Fruit fly (Drosophila melanogaster): ENCODE measurements around the gene dsx-c73A.

The dsx-c73A gene

DNA sequence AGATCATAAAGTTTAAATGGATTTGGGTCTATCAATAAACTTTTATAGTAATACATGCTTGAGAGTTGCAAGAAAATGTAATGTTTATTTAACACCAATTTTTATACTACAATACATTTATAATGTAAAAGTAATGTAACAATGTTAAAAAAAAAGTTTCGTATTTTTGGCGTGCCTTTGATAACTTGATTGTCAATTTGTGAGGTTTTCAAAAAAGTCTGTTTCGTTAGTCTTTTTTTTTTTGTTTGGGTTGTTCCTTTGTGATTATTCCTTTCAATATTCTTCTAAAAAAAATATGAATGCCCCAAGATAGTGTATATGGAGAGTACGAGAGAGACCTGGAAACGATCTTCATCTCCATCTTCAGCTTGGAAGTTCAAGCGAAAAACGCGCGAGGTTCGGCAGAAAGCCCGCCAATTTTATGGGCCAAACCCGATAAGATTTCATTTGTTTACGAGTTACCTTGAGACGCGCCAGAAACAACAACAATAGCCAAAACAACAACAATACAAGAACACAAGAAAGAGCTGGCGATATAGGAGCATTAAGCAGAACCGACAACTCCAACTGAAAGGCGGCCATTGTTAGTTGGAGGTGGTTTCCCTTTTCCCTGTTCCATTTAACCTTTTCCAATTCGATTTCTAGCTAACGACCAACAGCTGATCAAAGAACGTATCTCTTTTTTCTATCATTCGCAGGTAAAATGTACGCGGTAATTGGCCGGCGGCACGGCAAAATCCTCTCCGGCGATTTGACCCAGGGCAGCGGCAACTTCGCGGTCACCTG, 33.2 kb upstream of the dsx-c73A start:
- TF ChIP-seq CG17801 (GFP tag; optimal IDR thresholded peaks at IDR 0.05; ENCODE audit: partially characterized antibody) = no peak

DNA sequence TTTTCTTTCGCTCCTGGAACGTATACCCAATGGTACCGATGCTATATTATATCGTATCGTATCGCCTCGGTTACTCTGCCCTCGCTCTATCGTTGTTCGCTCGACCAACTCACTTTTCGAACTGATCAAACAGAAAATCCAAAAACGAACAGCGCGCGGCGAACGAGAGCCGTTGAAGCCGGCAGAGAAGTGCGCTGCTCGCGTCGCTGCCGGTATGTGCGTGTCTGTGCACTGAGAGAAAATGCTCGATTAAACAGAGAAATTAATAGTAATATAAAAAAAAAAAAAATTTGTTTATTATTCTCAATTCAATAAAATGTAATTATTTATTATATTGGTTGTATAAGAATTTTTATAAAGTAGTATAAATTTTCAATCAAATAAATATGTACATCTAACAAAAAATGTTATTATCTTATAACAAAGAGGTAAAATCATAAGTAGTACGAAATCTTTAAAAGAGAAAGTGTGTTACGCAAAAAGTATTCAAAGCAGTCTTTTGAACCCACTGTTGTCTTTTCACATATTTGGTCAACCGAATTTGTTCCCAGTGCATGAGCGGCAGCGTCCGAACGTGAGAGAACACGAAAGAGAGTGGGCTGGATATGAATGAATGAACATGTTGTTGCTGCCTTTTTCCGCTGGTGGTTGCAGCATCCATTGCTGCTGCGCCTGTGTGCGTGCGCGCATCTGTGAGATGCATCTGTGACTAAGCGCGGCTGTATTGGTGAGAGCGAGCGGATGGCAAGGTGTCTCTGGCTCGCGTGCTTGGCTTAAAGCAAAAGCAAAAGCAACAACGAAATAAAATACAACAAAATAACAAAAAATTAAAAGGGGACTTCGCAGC, 32.0 kb upstream of the dsx-c73A start, which contains the start of gene aos:
Gene aos (minus strand): TSS at position 127 of the 847 bp plus-strand sequence.
- peak; percentile 75 for TF ChIP-seq CG17801 (GFP tag; optimal IDR thresholded peaks at IDR 0.05; ENCODE audit: partially characterized antibody)

DNA sequence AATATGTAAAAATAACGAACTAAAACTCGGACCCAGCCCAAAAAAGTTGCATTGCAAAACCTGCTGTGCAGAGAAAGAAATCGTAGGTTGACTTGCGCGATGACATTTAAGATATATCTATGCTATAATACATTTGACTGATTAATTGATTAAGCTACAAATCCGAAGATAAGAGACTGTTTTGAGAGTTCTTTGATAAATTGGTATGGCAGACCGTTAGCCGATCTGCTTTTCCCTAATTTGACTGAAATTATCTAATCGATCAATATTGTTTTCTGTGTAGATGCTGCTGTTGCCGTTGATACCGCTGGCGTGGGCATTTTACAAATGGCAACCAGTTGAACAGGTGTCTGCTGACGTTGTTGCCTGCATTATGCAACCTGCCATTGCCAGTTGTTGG, 30.4 kb upstream of the dsx-c73A start:
- TF ChIP-seq CG17801 (GFP tag; optimal IDR thresholded peaks at IDR 0.05; ENCODE audit: partially characterized antibody) = no peak

DNA sequence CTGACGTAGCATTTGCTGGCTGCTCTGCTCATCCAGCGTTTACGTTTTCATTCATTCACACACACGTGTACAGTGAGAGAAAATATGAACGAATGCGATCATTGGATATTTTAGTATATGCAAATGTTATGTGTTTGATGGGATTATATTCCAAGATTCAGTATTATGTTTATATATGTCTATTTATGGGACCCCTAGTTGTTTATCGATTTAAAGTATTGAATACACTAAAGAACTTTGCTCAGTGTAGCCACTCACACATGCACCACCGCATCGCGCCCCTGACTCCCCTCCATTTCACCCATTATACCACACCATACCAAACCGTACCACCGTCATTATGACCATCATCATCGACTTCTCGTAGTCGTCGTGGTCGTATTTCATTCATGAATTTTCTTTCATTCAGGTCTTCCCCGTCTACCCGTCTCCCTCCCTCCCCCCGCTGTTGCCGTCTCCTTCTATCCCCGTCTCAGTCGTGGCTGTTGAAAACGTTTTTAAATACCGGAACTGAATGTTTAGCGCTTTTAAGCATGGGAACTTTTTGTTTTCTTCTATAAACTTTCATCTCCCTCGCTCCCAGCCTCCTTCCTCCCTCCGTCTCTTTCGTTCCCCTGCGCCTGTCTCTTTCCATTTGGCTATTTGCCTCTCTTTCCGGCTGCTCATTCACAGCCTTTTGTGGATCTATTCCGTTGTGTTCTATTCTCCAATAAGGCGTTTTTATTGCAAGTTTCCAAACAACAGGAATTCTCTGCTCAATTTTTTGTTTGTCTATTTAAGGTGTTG, 28.8 kb upstream of the dsx-c73A start:
- peak; percentile 86 for TF ChIP-seq CG17801 (GFP tag; optimal IDR thresholded peaks at IDR 0.05; ENCODE audit: partially characterized antibody)

DNA sequence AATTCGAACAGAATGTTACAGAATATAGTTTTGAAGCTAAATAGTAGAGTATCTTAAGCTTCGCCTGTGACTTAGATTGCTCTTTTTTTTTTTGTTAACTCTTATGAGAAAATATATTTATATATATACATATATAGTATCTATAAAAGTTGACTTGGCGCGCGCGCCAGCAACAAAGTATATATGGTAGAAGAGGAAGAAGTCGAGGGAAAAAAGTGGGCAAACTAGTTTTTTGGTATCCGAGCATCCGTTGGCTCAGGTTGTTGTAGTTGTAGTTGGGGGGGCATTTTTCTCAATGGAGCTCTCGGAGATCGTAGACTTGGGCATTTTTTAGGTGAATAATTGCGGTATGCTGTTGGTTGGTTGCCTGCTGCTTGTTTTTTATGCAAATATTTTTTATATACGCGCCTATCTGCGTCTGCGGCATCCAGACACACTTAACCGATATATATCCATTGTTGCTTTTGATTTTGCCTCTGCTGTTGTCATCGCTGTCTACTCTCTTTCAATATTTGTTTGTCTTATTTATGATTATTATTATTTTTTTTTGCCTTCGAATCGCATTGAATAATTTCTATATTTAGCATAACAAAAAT, 26.9 kb upstream of the dsx-c73A start:
- TF ChIP-seq CG17801 (GFP tag; optimal IDR thresholded peaks at IDR 0.05; ENCODE audit: partially characterized antibody) = no peak

DNA sequence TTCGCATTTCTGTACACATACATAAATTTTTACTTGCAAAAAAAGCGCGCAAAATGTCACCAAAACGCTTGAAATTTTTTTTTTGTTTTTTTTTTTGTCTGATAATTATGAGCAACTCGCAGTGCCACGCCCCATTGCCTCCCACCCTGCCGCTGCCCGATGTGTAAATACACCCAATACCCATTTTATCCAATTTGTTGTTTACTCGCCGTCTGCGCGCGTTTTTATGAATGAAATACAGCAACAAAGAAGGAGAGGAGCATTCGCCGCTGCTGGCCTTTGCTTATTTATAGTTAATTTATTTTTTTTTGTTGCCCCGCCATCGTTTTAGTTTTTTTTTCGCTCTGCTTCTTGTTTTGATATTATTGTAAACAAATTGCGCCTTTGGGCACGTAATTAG, 26.0 kb upstream of the dsx-c73A start:
- TF ChIP-seq CG17801 (GFP tag; optimal IDR thresholded peaks at IDR 0.05; ENCODE audit: partially characterized antibody) = no peak

DNA sequence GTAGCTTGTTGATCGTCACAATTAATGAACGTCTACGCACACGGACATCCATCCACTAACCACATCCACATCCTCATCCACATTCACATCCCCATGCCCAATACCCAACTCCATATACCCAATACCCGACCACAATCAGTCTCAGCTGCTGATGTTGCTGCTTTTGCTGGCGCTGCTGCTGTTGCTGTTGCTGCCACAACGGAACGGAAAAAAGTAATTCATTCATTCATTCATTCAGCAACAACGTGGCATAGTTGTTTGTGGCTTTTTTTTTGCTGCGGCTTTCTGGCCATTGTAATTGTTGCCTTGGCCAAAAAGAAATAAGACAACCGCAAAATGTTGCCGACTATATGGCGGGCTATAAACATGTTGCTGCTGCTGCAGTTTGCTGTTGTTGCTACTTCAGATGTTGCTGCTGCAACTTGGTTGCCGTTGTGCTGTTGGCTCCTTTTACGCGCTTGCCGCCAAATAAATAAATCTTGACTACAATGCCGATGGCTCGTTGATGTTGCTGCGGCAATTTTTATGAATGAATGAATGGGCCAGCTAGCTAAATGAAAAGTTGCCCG, 25.5 kb upstream of the dsx-c73A start:
- TF ChIP-seq CG17801 (GFP tag; optimal IDR thresholded peaks at IDR 0.05; ENCODE audit: partially characterized antibody) = no peak

DNA sequence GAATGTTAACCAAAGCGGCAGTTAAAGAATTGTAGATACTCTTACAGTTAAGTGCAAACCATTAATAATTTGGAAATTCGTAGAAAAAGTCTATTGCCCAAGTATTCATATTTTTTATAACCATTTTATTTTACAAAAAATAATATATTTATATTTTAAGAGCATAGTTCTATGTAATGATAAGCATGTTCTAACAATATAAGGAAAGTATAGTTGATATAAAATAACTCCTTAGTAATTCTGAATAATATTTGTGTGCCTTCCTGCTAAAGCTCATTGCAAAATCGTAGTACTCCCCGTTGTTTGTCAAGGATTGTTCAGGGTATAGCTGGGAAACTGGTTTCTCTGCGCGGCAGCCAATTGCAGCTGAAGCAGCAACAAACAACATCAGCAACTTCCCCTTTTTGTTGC, 25.0 kb upstream of the dsx-c73A start:
- TF ChIP-seq CG17801 (GFP tag; optimal IDR thresholded peaks at IDR 0.05; ENCODE audit: partially characterized antibody) = no peak

DNA sequence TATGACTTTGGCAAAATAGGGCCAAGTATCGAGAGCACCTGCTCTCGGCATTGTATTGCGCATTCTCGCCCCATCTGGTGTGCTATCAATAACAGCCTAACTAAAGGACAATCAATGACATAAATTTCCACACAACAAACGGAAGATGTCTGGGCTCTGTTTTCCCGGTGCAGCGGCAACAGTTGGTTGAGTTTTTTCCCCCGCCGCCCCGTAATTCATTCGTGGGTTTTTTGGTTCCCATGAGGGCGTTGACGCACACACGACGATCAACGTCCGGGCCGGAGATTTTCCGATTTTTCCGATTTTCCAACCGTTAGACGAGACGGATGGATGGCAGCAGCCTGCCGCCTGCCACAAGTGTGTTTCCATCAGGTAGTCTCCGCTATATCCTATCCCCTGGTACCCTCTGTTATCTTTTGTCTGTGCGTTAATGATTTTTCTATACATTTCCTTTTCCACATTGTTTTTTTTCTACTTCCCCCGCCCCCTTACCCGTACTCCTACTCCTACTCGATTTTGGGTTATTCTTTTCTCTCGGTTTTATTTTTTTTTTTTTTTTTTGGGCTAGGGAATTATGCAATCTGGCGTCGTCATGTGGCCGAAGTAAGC, 23.9 kb upstream of the dsx-c73A start:
- no peak for TF ChIP-seq CG17801 (GFP tag; optimal IDR thresholded peaks at IDR 0.05; ENCODE audit: partially characterized antibody)

DNA sequence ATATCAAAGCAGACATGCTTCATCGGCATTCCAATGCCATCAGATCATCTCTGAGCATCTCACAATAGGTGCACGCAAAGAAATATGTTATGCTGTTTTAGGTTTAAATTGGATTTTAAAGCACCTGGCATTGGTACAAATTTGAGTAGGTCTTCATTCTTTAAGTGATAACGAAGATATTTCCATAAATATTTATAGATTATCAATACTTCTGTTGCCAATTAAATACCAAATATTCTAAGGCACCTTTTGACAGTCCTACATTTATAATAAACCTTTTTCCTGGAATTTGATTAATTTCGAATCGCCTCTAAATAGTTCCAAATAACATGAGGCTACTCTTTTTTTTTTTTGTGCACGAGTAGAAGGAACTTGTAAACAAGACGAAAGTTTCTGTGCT, 22.4 kb upstream of the dsx-c73A start:
- TF ChIP-seq CG17801 (GFP tag; optimal IDR thresholded peaks at IDR 0.05; ENCODE audit: partially characterized antibody) = no peak

DNA sequence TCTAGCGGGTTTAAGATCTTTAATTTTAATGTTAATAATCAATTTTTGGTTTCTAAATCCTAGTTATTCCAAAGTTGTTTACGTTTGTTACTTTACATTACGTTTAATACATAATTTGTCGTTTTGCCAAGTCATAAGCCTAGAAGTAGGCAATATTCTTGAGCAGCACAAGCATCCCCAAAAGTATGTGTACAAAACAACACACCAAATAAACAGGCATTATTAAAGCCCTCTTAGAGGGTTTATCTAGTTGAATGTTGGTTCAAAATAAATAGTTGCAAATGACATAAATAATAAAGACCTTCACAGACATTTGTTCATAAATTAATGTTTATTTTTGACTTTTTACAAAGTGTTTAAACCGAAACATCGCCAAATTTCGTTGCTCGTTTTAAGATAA, 18.3 kb upstream of the dsx-c73A start:
- TF ChIP-seq CG17801 (GFP tag; optimal IDR thresholded peaks at IDR 0.05; ENCODE audit: partially characterized antibody) = no peak

DNA sequence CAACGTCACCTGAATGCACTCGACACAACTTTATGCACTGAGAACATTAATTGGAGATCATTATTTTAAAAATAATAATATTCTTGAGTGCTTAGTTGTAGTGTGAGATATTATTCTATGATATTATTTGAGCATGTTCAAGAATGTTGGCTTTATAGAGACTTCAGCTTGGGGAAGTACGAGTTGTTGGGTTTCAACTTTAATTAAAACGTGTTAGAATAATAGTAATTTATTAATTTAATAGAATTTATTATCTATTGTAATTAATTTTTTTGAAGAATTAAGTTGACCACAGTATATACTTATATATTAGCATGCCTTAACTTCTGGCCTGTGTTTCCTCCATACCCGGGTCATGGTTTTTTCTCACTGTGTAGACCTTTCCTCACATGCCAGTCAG, 12.1 kb upstream of the dsx-c73A start:
- TF ChIP-seq CG17801 (GFP tag; optimal IDR thresholded peaks at IDR 0.05; ENCODE audit: partially characterized antibody) = peak; percentile 52

DNA sequence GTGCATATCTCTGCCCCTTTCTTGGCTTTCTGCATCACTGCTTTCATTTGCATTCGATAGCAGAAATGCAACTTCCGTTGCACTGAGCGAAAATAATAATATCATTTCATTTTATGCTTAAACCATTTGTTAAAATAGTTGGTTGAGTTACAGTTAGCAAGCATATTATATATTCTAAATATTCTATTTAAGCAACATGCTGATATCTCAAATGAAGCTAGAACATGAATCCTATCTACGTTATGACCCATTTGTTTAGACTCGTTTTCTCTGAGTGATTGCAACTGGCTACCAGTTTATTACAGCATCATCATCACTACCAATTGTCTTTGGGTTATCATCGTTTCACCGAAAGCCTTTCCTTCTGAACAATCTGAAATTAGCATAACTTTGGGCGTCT, 9.1 kb downstream of the dsx-c73A start:
- TF ChIP-seq CG17801 (GFP tag; optimal IDR thresholded peaks at IDR 0.05; ENCODE audit: partially characterized antibody) = no peak

DNA sequence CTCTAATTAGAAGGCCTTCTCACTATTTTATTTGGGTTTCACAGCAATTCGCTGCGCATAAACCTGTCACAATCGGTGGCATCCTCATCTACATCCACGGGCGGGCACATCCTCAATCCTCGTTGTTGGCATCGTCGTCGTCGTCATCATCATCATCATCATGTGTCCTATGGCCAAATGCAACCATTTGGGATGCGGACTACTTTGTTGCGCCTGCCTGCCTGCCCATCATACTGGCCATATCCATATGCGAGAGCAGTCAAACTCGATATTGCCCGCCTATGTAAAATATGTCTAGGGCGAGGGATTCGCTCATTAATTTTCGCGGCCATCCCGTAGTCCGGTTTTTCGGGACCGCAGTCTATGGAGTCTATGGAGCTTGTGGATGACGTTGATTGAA, 14.5 kb downstream of the dsx-c73A start:
- TF ChIP-seq CG17801 (GFP tag; optimal IDR thresholded peaks at IDR 0.05; ENCODE audit: partially characterized antibody) = no peak

Measured in ovary, adult (tissue).